Worm (Caenorhabditis elegans): Measurements from ENCODE around the gene mcm-6.

mcm-6 gene

ce11 chrIII:9818763-9819162 is 24.6 kb downstream of the mcm-6 start, which contains the start of gene panl-3 (continued):
- TF ChIP-seq gei-8 (GFP tag; optimal IDR thresholded peaks at IDR 0.05) (no peak), nhr-28 (tag; optimal IDR thresholded peaks at IDR 0.05) (peak; percentile 32), egl-27 (tag; optimal IDR thresholded peaks at IDR 0.05) (no peak), duxl-1 (tag; optimal IDR thresholded peaks at IDR 0.05; ENCODE audit: poor library complexity) (no peak), cey-2 (tag; optimal IDR thresholded peaks at IDR 0.05; ENCODE audit: borderline replicate concordance, insufficient read depth) (no peak), hlh-30 (tag; optimal IDR thresholded peaks at IDR 0.05; ENCODE audit: insufficient read depth) (peak; percentile 99), nhr-111 (GFP tag; optimal IDR thresholded peaks at IDR 0.05) (no peak), zfp-3 (GFP tag; conservative IDR thresholded peaks at IDR 0.05) (no peak), tra-1 (GFP tag; IDR thresholded peaks at IDR 0.05) (no peak)

ce11 chrIII:9822942-9823341 is 28.8 kb downstream of the mcm-6 start, which contains the start of gene arl-5:
TSS of gene arl-5 (plus strand) at chrIII:9823242.
- TF ChIP-seq hmg-1.1 (GFP tag; IDR thresholded peaks at IDR 0.05) (no peak), nhr-237 (tag; optimal IDR thresholded peaks at IDR 0.05) (no peak), Y5F2A.4 (GFP tag; optimal IDR thresholded peaks at IDR 0.05) (no peak), lin-39 (tag; optimal IDR thresholded peaks at IDR 0.05) (no peak), set-16 (GFP tag; IDR thresholded peaks at IDR 0.05) (no peak), lsy-2 (tag; optimal IDR thresholded peaks at IDR 0.05) (no peak), nhr-42 (GFP tag; IDR thresholded peaks at IDR 0.05) (no peak), daf-12 (tag; optimal IDR thresholded peaks at IDR 0.05) (no peak), nhr-77 (tag; optimal IDR thresholded peaks at IDR 0.05) (no peak), dve-1 (tag; optimal IDR thresholded peaks at IDR 0.05; ENCODE audit: insufficient read depth) (no peak), ceh-82 (tag; optimal IDR thresholded peaks at IDR 0.05) (no peak), zag-1 (tag; optimal IDR thresholded peaks at IDR 0.05) (no peak), nhr-28 (tag; optimal IDR thresholded peaks at IDR 0.05) (no peak), ama-1 (optimal IDR thresholded peaks at IDR 0.05) (no peak), lin-38 (GFP tag; IDR thresholded peaks at IDR 0.05) (no peak), Y48G9A.11 (GFP tag; IDR thresholded peaks at IDR 0.05) (no peak)

ce11 chrIII:9823748-9824147 is 29.6 kb downstream of the mcm-6 start:
- TF ChIP-seq unc-62 (GFP tag; optimal IDR thresholded peaks at IDR 0.05 in 1 of 2) (peak in 1 of 2 experiments; percentile 97), unc-62 (tag; optimal IDR thresholded peaks at IDR 0.05) (no peak), R02D3.7 (tag; optimal IDR thresholded peaks at IDR 0.05) (no peak), dmd-6 (GFP tag; IDR thresholded peaks at IDR 0.05) (no peak), saeg-2 (GFP tag; IDR thresholded peaks at IDR 0.05) (no peak)

ce11 chrIII:9824330-9824934 is 30.3 kb downstream of the mcm-6 start, which contains the start of gene lin-52:
TSS of gene lin-52 (minus strand) at chrIII:9824750.
- TF ChIP-seq saeg-2 (GFP tag; IDR thresholded peaks at IDR 0.05), result no peak
- TF ChIP-seq zip-2 (tag; optimal IDR thresholded peaks at IDR 0.05), result no peak
- TF ChIP-seq nhr-102 (tag; optimal IDR thresholded peaks at IDR 0.05), result peak; percentile 50
- no peak for TF ChIP-seq ceh-82 (tag; optimal IDR thresholded peaks at IDR 0.05)
- no peak for TF ChIP-seq ztf-7 (tag; optimal IDR thresholded peaks at IDR 0.05)
- TF ChIP-seq ama-1 (optimal IDR thresholded peaks at IDR 0.05), result peak; percentile 70
- TF ChIP-seq mdl-1 (tag; optimal IDR thresholded peaks at IDR 0.05), result no peak
- TF ChIP-seq madf-9 (GFP tag; conservative IDR thresholded peaks at IDR 0.05), result no peak
- peak; percentile 76; the same call in 1 of the 2 replicates for TF ChIP-seq daf-19 (GFP tag; conservative IDR thresholded peaks at IDR 0.05)
- TF ChIP-seq ZK546.5 (tag; optimal IDR thresholded peaks at IDR 0.05), result no peak
- no peak for TF ChIP-seq arid-1 (GFP tag; conservative IDR thresholded peaks at IDR 0.05)
- TF ChIP-seq nhr-41 (GFP tag; IDR thresholded peaks at IDR 0.05), result 0 out of 2 replicates have a peak, but pooled peaks have one; percentile 32
- peak in 1 of 2 experiments; percentile 12 for TF ChIP-seq lsy-2 (tag; optimal IDR thresholded peaks at IDR 0.05)
- no peak for TF ChIP-seq lin-13 (GFP tag; optimal IDR thresholded peaks at IDR 0.05)
- peak; percentile 21 for TF ChIP-seq mes-2 (tag; optimal IDR thresholded peaks at IDR 0.05; ENCODE audit: poor library complexity, severe bottlenecking)
- TF ChIP-seq ceh-32 (tag; optimal IDR thresholded peaks at IDR 0.05; ENCODE audit: poor library complexity), result no peak
- no peak for TF ChIP-seq ces-1 (GFP tag; optimal IDR thresholded peaks at IDR 0.05)
- peak; percentile 13 for TF ChIP-seq mep-1 (tag; optimal IDR thresholded peaks at IDR 0.05)
- TF ChIP-seq dve-1 (tag; optimal IDR thresholded peaks at IDR 0.05; ENCODE audit: insufficient read depth), result peak; percentile 22
- TF ChIP-seq nhr-48 (tag; optimal IDR thresholded peaks at IDR 0.05), result no peak
- TF ChIP-seq spr-1 (tag; optimal IDR thresholded peaks at IDR 0.05), result no peak
- TF ChIP-seq hlh-30 (tag; optimal IDR thresholded peaks at IDR 0.05; ENCODE audit: insufficient read depth), result peak; percentile 1
- TF ChIP-seq aha-1 (tag), result peak; percentile 91
